Worm (Caenorhabditis elegans) whole organism, mixed stage, embryonic: ENCODE data around the gene ben-1.

ENCODE experiments used
- M03D4.4 ChIP-seq: sonication (generic microtip); optimal IDR thresholded peaks from 2 replicates; lab custom pipeline; 2017; ENCODE audit warnings: mild to moderate bottlenecking, missing genetic modification characterization, missing compliant biosample characterization
- bed-3 ChIP-seq: fragments of 200-800 bp; sonication (Bioruptor generic); optimal IDR thresholded peaks from 3 replicates; lab custom pipeline; 2018; ENCODE audit warnings: mild to moderate bottlenecking, missing genetic modification characterization, moderate library complexity, missing compliant biosample characterization
- blmp-1 ChIP-seq: fragments of 150-350 bp; optimal IDR thresholded peaks from 2 replicates; lab custom pipeline; 2014; ENCODE audit warnings: missing biosample characterization, missing genetic modification characterization
- ceh-39 ChIP-seq: fragments of 150-350 bp; optimal IDR thresholded peaks from 2 replicates; lab custom pipeline; 2014; ENCODE audit warnings: missing biosample characterization, missing genetic modification characterization
- ceh-43 ChIP-seq: fragments of 200-800 bp; sonication (Bioruptor generic); optimal IDR thresholded peaks from 2 replicates; lab custom pipeline; 2018; ENCODE audit warnings: mild to moderate bottlenecking, missing genetic modification characterization, moderate library complexity, missing compliant biosample characterization
- ceh-83 ChIP-seq: fragments of 200-800 bp; sonication (Bioruptor generic); optimal IDR thresholded peaks from 2 replicates; lab custom pipeline; 2018; ENCODE audit warnings: mild to moderate bottlenecking, missing genetic modification characterization, missing compliant biosample characterization
- ces-1 ChIP-seq: fragments of 150-350 bp; optimal IDR thresholded peaks from 2 replicates; lab custom pipeline; 2014; ENCODE audit warnings: missing biosample characterization, missing genetic modification reagents, missing genetic modification characterization
- cnd-1 ChIP-seq: fragments of 200-800 bp; sonication (Bioruptor generic); optimal IDR thresholded peaks from 2 replicates; lab custom pipeline; 2018; ENCODE audit warnings: mild to moderate bottlenecking, missing genetic modification characterization, missing compliant biosample characterization
- drap-1 ChIP-seq: fragments of 200-800 bp; sonication (Bioruptor generic); optimal IDR thresholded peaks from 3 replicates; lab custom pipeline; 2018; ENCODE audit warnings: mild to moderate bottlenecking, missing genetic modification characterization, missing compliant biosample characterization
- elt-1 ChIP-seq: sonication (generic microtip); optimal IDR thresholded peaks from 2 replicates; lab custom pipeline; 2017; ENCODE audit warnings: missing genetic modification characterization, mild to moderate bottlenecking, missing compliant biosample characterization, antibody characterized with exemption, moderate library complexity, borderline replicate concordance; ENCODE audit not compliant: insufficient read depth
- elt-3 ChIP-seq: fragments of 150-350 bp; optimal IDR thresholded peaks from 2 replicates; lab custom pipeline; 2014; ENCODE audit warnings: missing biosample characterization, missing genetic modification characterization
- flh-1 ChIP-seq: fragments of 200-800 bp; sonication (Bioruptor generic); optimal IDR thresholded peaks from 2 replicates; lab custom pipeline; 2018; ENCODE audit warnings: mild to moderate bottlenecking, missing genetic modification characterization, moderate library complexity, missing compliant biosample characterization
- ham-2 ChIP-seq: fragments of 200-800 bp; sonication (Bioruptor generic); optimal IDR thresholded peaks from 2 replicates; lab custom pipeline; 2018; ENCODE audit warnings: mild to moderate bottlenecking, missing genetic modification characterization, missing compliant biosample characterization
- hlh-1 ChIP-seq: fragments of 150-350 bp; optimal IDR thresholded peaks from 2 replicates; lab custom pipeline; 2014; ENCODE audit warnings: missing biosample characterization, missing genetic modification reagents, missing genetic modification characterization
- lin-13 ChIP-seq: fragments of 150-350 bp; optimal IDR thresholded peaks from 2 replicates; lab custom pipeline; 2014; ENCODE audit warnings: missing biosample characterization, missing genetic modification characterization
- lin-32 ChIP-seq: fragments of 200-800 bp; sonication (Bioruptor generic); optimal IDR thresholded peaks from 2 replicates; lab custom pipeline; 2018; ENCODE audit warnings: mild to moderate bottlenecking, missing genetic modification characterization, missing compliant biosample characterization
- lsy-2 ChIP-seq: fragments of 150-350 bp; optimal IDR thresholded peaks from 2 replicates; lab custom pipeline; 2014; ENCODE audit warnings: missing biosample characterization, missing genetic modification characterization
- mab-5 ChIP-seq: fragments of 150-350 bp; optimal IDR thresholded peaks from 2 replicates; lab custom pipeline; 2014; ENCODE audit warnings: missing biosample characterization, missing genetic modification characterization
- mep-1 ChIP-seq: fragments of 150-350 bp; optimal IDR thresholded peaks from 2 replicates; lab custom pipeline; 2017; ENCODE audit warnings: missing biosample characterization, missing genetic modification reagents, missing genetic modification characterization, inconsistent platforms
- mls-2 ChIP-seq: sonication (generic microtip); optimal IDR thresholded peaks from 2 replicates; lab custom pipeline; 2016; ENCODE audit warnings: mild to moderate bottlenecking, missing genetic modification characterization, moderate library complexity, missing compliant biosample characterization
- nhr-12 ChIP-seq: fragments of 150-350 bp; optimal IDR thresholded peaks from 2 replicates; lab custom pipeline; 2014; ENCODE audit warnings: missing biosample characterization, missing genetic modification characterization
- nhr-2 ChIP-seq: fragments of 150-350 bp; optimal IDR thresholded peaks from 2 replicates; lab custom pipeline; 2014; ENCODE audit warnings: missing biosample characterization, missing genetic modification characterization
- nhr-237 ChIP-seq: fragments of 150-350 bp; optimal IDR thresholded peaks from 2 replicates; lab custom pipeline; 2014; ENCODE audit warnings: missing biosample characterization, missing genetic modification characterization
- nhr-28 ChIP-seq: fragments of 150-350 bp; optimal IDR thresholded peaks from 2 replicates; lab custom pipeline; 2014; ENCODE audit warnings: missing biosample characterization, missing genetic modification characterization
- nhr-76 ChIP-seq: sonication (generic microtip); optimal IDR thresholded peaks from 2 replicates; lab custom pipeline; 2017; ENCODE audit warnings: missing biosample characterization, missing genetic modification characterization
- pha-4 ChIP-seq: fragments of 150-350 bp; optimal IDR thresholded peaks from 2 replicates; lab custom pipeline; 2018; ENCODE audit warnings: missing biosample characterization, missing genetic modification reagents, missing genetic modification characterization
- sem-2 ChIP-seq: fragments of 200-800 bp; sonication (Bioruptor generic); optimal IDR thresholded peaks from 2 replicates; lab custom pipeline; 2018; ENCODE audit warnings: mild to moderate bottlenecking, missing genetic modification characterization, missing compliant biosample characterization
- snpc-4 ChIP-seq: fragments of 150-350 bp; optimal IDR thresholded peaks from 2 replicates; lab custom pipeline; 2014; ENCODE audit warnings: missing biosample characterization, missing genetic modification characterization
- sptf-1 ChIP-seq: sonication (generic microtip); optimal IDR thresholded peaks from 2 replicates; lab custom pipeline; 2017; ENCODE audit warnings: mild to moderate bottlenecking, missing genetic modification characterization, moderate library complexity, missing compliant biosample characterization
- tbx-8 ChIP-seq: fragments of 200-800 bp; sonication (Bioruptor generic); optimal IDR thresholded peaks from 2 replicates; lab custom pipeline; 2018; ENCODE audit warnings: mild to moderate bottlenecking, missing genetic modification characterization, moderate library complexity, missing compliant biosample characterization
- unc-120 ChIP-seq: sonication (generic microtip); optimal IDR thresholded peaks from 2 replicates; lab custom pipeline; 2017; ENCODE audit warnings: missing genetic modification characterization, missing compliant biosample characterization; ENCODE audit not compliant: poor library complexity, severe bottlenecking
- unc-39 ChIP-seq: fragments of 150-350 bp; optimal IDR thresholded peaks from 2 replicates; lab custom pipeline; 2014; ENCODE audit warnings: missing biosample characterization, missing genetic modification characterization
- unc-62 ChIP-seq: fragments of 150-350 bp; optimal IDR thresholded peaks from 2 replicates; lab custom pipeline; 2014; ENCODE audit warnings: missing biosample characterization, missing genetic modification reagents, missing genetic modification characterization
- zip-8 ChIP-seq: fragments of 150-350 bp; optimal IDR thresholded peaks from 2 replicates; lab custom pipeline; 2014; ENCODE audit warnings: missing biosample characterization, missing genetic modification characterization
- ztf-11 ChIP-seq: fragments of 150-350 bp; optimal IDR thresholded peaks from 2 replicates; lab custom pipeline; 2014; ENCODE audit warnings: missing biosample characterization, missing genetic modification characterization

ben-1 gene

ce11 chrIII:3505051-3505548, 36.3 kb downstream of the ben-1 start, which contains the start of gene lias-1:
TSS of gene lias-1 (minus strand) at chrIII:3505101.
- peak; percentile 58 for TF ChIP-seq unc-120 (tag; lab: Kevin White, UChicago)
- TF ChIP-seq ham-2 (GFP tag; lab: Kevin White, UChicago): peak; percentile 58
- TF ChIP-seq pha-4: peak; percentile 87
- peak; percentile 58 for TF ChIP-seq tbx-8 (GFP tag; lab: Kevin White, UChicago)
- TF ChIP-seq lin-13 (tag; lab: Kevin White, UChicago): peak; percentile 86
- peak; percentile 62 for TF ChIP-seq M03D4.4 (tag; lab: Kevin White, UChicago)
- peak; percentile 80 for TF ChIP-seq hlh-1 (tag; lab: Kevin White, UChicago)
- TF ChIP-seq ceh-43: peak; percentile 31
- no peak for TF ChIP-seq ceh-39 (tag; lab: Kevin White, UChicago)
- TF ChIP-seq nhr-12: no peak
- peak; percentile 96 for TF ChIP-seq lsy-2 (tag; lab: Kevin White, UChicago)
- TF ChIP-seq ztf-11 (tag; lab: Kevin White, UChicago): peak; percentile 15
- peak; percentile 92 for TF ChIP-seq mep-1 (tag; lab: Kevin White, UChicago)
- TF ChIP-seq ces-1: peak; percentile 61
- no peak for TF ChIP-seq mls-2
- TF ChIP-seq sptf-1: peak; percentile 81
- peak; percentile 64 for TF ChIP-seq nhr-237 (tag; lab: Kevin White, UChicago)
- no peak for TF ChIP-seq elt-3 (tag; lab: Kevin White, UChicago)

ce11 chrIII:3504239-3504638, 37.2 kb downstream of the ben-1 start:
- no peak for TF ChIP-seq mls-2
- TF ChIP-seq nhr-12: no peak
- TF ChIP-seq nhr-2 (tag; lab: Kevin White, UChicago): no peak

ce11 chrIII:3503286-3503685, 38.2 kb downstream of the ben-1 start, which contains the start of gene rpl-16:
TSS of gene rpl-16 (minus strand) at chrIII:3503604.
- no peak for TF ChIP-seq bed-3 (GFP tag; lab: Kevin White, UChicago)
- TF ChIP-seq snpc-4 (tag; lab: Kevin White, UChicago): no peak
- TF ChIP-seq ham-2 (GFP tag; lab: Kevin White, UChicago): no peak
- no peak for TF ChIP-seq drap-1 (GFP tag; lab: Kevin White, UChicago)
- TF ChIP-seq zip-8: no peak
- TF ChIP-seq ceh-43: no peak
- no peak for TF ChIP-seq flh-1 (GFP tag; lab: Kevin White, UChicago)
- TF ChIP-seq nhr-76: no peak
- TF ChIP-seq blmp-1 (tag; lab: Kevin White, UChicago): no peak
- TF ChIP-seq ces-1: no peak
- TF ChIP-seq hlh-1 (tag; lab: Kevin White, UChicago): no peak
- no peak for TF ChIP-seq nhr-12

DNA sequence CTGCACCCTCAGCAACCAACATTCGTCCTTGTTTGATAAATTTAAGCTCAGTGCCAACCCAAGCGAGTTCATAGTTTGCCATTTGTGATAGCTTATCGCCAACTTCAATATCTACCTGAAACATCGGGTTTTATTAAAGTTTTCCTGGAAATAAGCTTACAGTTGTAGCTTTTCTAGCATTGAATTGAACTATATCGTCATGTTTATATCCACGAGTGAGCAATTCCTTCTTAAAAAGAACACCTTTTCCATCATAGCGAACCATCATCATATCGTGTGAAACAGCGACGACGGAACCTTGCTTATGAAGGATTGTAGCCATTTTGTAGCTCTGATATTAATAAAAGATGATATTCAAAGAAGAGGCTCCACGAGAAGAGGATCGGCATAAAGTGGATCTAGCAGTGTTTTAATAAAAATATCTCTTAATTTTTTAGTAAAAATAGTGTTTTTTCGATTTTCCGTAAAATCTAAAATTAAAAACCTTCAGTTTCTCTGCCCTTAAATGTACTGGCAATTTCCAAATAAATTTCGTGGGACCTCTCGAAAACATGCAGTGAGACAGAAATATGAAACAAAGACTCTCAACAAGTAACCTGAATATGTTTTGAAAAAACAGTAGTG, 39.1 kb downstream of the ben-1 start, which contains the start of gene M01F1.8:
Gene M01F1.8, minus strand, starts transcription at position 335 of the 624 bp plus-strand sequence.
- TF ChIP-seq tbx-8 (GFP tag; lab: Kevin White, UChicago) (no peak), nhr-2 (tag; lab: Kevin White, UChicago) (no peak), ceh-83 (GFP tag; lab: Kevin White, UChicago) (no peak), nhr-12 (no peak), ces-1 (no peak), ceh-43 (no peak), sem-2 (GFP tag; lab: Kevin White, UChicago) (no peak)

ce11 chrIII:3499850-3500249, 41.6 kb downstream of the ben-1 start:
- TF ChIP-seq lin-13 (tag; lab: Kevin White, UChicago) (peak; percentile 29), nhr-12 (no peak), flh-1 (GFP tag; lab: Kevin White, UChicago) (peak; percentile 69), zip-8 (no peak), ceh-83 (GFP tag; lab: Kevin White, UChicago) (peak; percentile 96), snpc-4 (tag; lab: Kevin White, UChicago) (no peak), unc-120 (tag; lab: Kevin White, UChicago) (peak; percentile 71), sem-2 (GFP tag; lab: Kevin White, UChicago) (peak; percentile 91), hlh-1 (tag; lab: Kevin White, UChicago) (no peak), ztf-11 (tag; lab: Kevin White, UChicago) (no peak), unc-39 (tag; lab: Kevin White, UChicago) (no peak), nhr-76 (no peak), mep-1 (tag; lab: Kevin White, UChicago) (peak; percentile 62), tbx-8 (GFP tag; lab: Kevin White, UChicago) (peak; percentile 100), unc-62 (no peak), drap-1 (GFP tag; lab: Kevin White, UChicago) (peak; percentile 95), lin-32 (GFP tag; lab: Kevin White, UChicago) (peak; percentile 97), blmp-1 (tag; lab: Kevin White, UChicago) (no peak), ceh-39 (tag; lab: Kevin White, UChicago) (no peak), ces-1 (peak; percentile 46), ceh-43 (peak; percentile 81), ham-2 (GFP tag; lab: Kevin White, UChicago) (peak; percentile 85), lsy-2 (tag; lab: Kevin White, UChicago) (no peak), mab-5 (no peak), bed-3 (GFP tag; lab: Kevin White, UChicago) (peak; percentile 94), M03D4.4 (tag; lab: Kevin White, UChicago) (peak; percentile 92), pha-4 (no peak), nhr-2 (tag; lab: Kevin White, UChicago) (no peak), nhr-28 (no peak), sptf-1 (peak; percentile 97), mls-2 (peak; percentile 98), nhr-237 (tag; lab: Kevin White, UChicago) (no peak), cnd-1 (tag; lab: Kevin White, UChicago) (peak; percentile 98), elt-3 (tag; lab: Kevin White, UChicago) (no peak), elt-1 (no peak)
